Worm (Caenorhabditis elegans): ENCODE data around the gene slrp-1.

- TF ChIP-seq egl-27 (tag; optimal IDR thresholded peaks at IDR 0.05) (no peak), elt-3 (tag; optimal IDR thresholded peaks at IDR 0.05) (no peak), unc-62 (GFP tag; optimal IDR thresholded peaks at IDR 0.05) (no peak), ztf-4 (tag; optimal IDR thresholded peaks at IDR 0.05) (no peak), nhr-237 (tag; optimal IDR thresholded peaks at IDR 0.05) (no peak), ceh-16 (tag; optimal IDR thresholded peaks at IDR 0.05) (no peak), elt-1 (tag; optimal IDR thresholded peaks at IDR 0.05) (no peak), ceh-9 (tag; optimal IDR thresholded peaks at IDR 0.05) (no peak), ztf-11 (tag; optimal IDR thresholded peaks at IDR 0.05) (no peak), nhr-25 (tag; optimal IDR thresholded peaks at IDR 0.05) (no peak), ama-1 (optimal IDR thresholded peaks at IDR 0.05) (peak; percentile 58), mml-1 (tag; optimal IDR thresholded peaks at IDR 0.05) (no peak), nhr-76 (tag; optimal IDR thresholded peaks at IDR 0.05) (no peak), snpc-4 (tag; optimal IDR thresholded peaks at IDR 0.05) (no peak)
Observed at ce11 chrV:13529165-13529564, 36.5 kb upstream of the slrp-1 start.

Measured in whole organism, L3 larva.